Worm (Caenorhabditis elegans): ENCODE measurements around the gene T14G8.3.

The T14G8.3 gene

DNA sequence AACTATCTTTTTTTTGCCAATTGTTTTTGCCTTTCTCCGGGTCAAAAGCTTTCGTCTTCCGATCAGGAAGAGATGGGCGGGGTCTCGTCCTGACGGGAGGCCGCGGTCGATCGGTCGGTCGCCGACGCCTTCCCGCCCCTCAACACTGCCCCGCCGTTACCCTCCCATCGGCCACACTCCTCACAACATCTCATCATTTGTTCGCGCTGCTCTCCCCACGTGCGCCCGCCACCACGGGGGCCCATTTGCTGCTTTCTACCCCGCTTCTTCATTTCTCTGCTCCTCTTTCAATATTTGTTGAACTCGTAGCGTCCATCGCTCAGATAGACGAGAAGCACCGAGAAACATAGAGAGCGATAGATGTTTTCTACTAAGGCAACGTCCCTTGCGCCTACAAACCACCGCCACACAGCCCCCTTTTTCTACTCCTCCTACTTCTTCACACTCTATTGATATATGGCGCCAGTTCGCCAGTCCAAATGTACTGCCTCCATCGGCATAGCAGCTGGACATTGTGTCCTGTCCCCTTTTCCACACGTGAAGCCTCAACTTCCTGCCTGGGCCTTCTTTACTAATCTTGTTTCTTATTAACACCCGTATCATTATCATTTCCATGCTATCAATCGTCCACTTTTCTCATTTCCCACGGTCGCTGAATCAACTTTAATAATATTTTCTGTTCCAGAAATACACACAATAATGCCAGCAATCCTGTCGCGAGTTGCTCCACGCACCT lies 15.9 kb downstream of the T14G8.3 start, which contains the start of gene bcat-1 (continued):
- TF ChIP-seq ceh-82 (tag; optimal IDR thresholded peaks at IDR 0.05) (peak; percentile 9 to 62 (median 61)), lin-15B (tag; optimal IDR thresholded peaks at IDR 0.05) (no peak), lin-14 (GFP tag; optimal IDR thresholded peaks at IDR 0.05) (peak; percentile 95), jun-1 (tag; optimal IDR thresholded peaks at IDR 0.05) (peak; percentile 56), grh-1 (GFP tag; IDR thresholded peaks at IDR 0.05) (no peak), sox-4 (tag; optimal IDR thresholded peaks at IDR 0.05) (peak; percentile 25), ets-5 (GFP tag; IDR thresholded peaks at IDR 0.05) (no peak), ceh-8 (GFP tag; optimal IDR thresholded peaks at IDR 0.05) (peak; percentile 42), nhr-90 (tag; optimal IDR thresholded peaks at IDR 0.05; ENCODE audit: poor library complexity) (peak; percentile 40), nhr-20 (tag; optimal IDR thresholded peaks at IDR 0.05) (peak; percentile 71), pag-3 (tag; optimal IDR thresholded peaks at IDR 0.05; ENCODE audit: borderline replicate concordance, insufficient read depth) (no peak), unc-98 (GFP tag; IDR thresholded peaks at IDR 0.05) (no peak), tbx-2 (tag; optimal IDR thresholded peaks at IDR 0.05) (peak; percentile 77), lin-13 (GFP tag; optimal IDR thresholded peaks at IDR 0.05) (no peak), aly-2 (tag; optimal IDR thresholded peaks at IDR 0.05) (no peak), fos-1 (tag; optimal IDR thresholded peaks at IDR 0.05) (no peak), nhr-71 (tag; optimal IDR thresholded peaks at IDR 0.05) (peak; percentile 90), egl-13 (tag; optimal IDR thresholded peaks at IDR 0.05) (peak; percentile 62), mab-9 (GFP tag; IDR thresholded peaks at IDR 0.05) (0 out of 2 replicates have a peak, but pooled peaks have one; percentile 6), unc-30 (tag; optimal IDR thresholded peaks at IDR 0.05) (no peak), swsn-7 (tag; optimal IDR thresholded peaks at IDR 0.05) (peak; percentile 68), lsy-2 (tag; optimal IDR thresholded peaks at IDR 0.05) (peak; percentile 55 to 56), zag-1 (tag; optimal IDR thresholded peaks at IDR 0.05) (no peak), dsc-1 (tag; optimal IDR thresholded peaks at IDR 0.05) (peak; percentile 55), nhr-19 (GFP tag; conservative IDR thresholded peaks at IDR 0.05) (peak; percentile 75), alr-1 (tag; optimal IDR thresholded peaks at IDR 0.05; ENCODE audit: borderline replicate concordance) (no peak), egl-27 (tag; optimal IDR thresholded peaks at IDR 0.05) (no peak), efl-1 (optimal IDR thresholded peaks at IDR 0.05) (peak; percentile 17 to 35), efl-1 (GFP tag; optimal IDR thresholded peaks at IDR 0.05 in 1 of 2) (no peak), zip-4 (GFP tag; optimal IDR thresholded peaks at IDR 0.05) (peak; percentile 35), nhr-237 (tag; optimal IDR thresholded peaks at IDR 0.05) (no peak), lin-39 (tag; optimal IDR thresholded peaks at IDR 0.05) (no peak), fkh-4 (tag; optimal IDR thresholded peaks at IDR 0.05; ENCODE audit: borderline replicate concordance) (no peak), ztf-11 (tag; optimal IDR thresholded peaks at IDR 0.05) (peak in 1 of 2 experiments; percentile 55), fkh-8 (tag; optimal IDR thresholded peaks at IDR 0.05) (peak; percentile 89), dpl-1 (GFP tag; optimal IDR thresholded peaks at IDR 0.05) (no peak), nhr-12 (tag; optimal IDR thresholded peaks at IDR 0.05) (no peak), skn-1 (tag; optimal IDR thresholded peaks at IDR 0.05) (peak; percentile 62)

- peak; percentile 80 for TF ChIP-seq lin-14 (GFP tag; optimal IDR thresholded peaks at IDR 0.05)
- TF ChIP-seq swsn-7 (tag; optimal IDR thresholded peaks at IDR 0.05): peak; percentile 17
- TF ChIP-seq blmp-1 (tag; optimal IDR thresholded peaks at IDR 0.05): peak; percentile 39
- TF ChIP-seq pag-3 (tag; optimal IDR thresholded peaks at IDR 0.05; ENCODE audit: borderline replicate concordance, insufficient read depth): peak; percentile 84
- TF ChIP-seq tlp-1 (tag; optimal IDR thresholded peaks at IDR 0.05): no peak
- peak in 1 of 6 experiments; percentile 23 for TF ChIP-seq elt-3 (tag; optimal IDR thresholded peaks at IDR 0.05)
- TF ChIP-seq rnt-1 (tag; optimal IDR thresholded peaks at IDR 0.05): peak; percentile 85
- TF ChIP-seq fos-1 (tag; optimal IDR thresholded peaks at IDR 0.05): no peak
- TF ChIP-seq elt-2 (tag; optimal IDR thresholded peaks at IDR 0.05): no peak
- peak; percentile 19 for TF ChIP-seq lin-13 (GFP tag; optimal IDR thresholded peaks at IDR 0.05)
- TF ChIP-seq nhr-85 (tag): peak; percentile 44
- peak; percentile 32 for TF ChIP-seq xbp-1 (tag; optimal IDR thresholded peaks at IDR 0.05)
- TF ChIP-seq mdl-1 (tag; optimal IDR thresholded peaks at IDR 0.05): peak in 1 of 2 experiments; percentile 63
- no peak for TF ChIP-seq hlh-4 (tag; optimal IDR thresholded peaks at IDR 0.05)
- TF ChIP-seq mef-2 (tag; optimal IDR thresholded peaks at IDR 0.05): peak; percentile 55
- TF ChIP-seq unc-98 (GFP tag; IDR thresholded peaks at IDR 0.05): peak; percentile 39; the same call in 1 of the 2 replicates
- TF ChIP-seq egl-13 (tag; optimal IDR thresholded peaks at IDR 0.05): no peak
- TF ChIP-seq ztf-4 (tag; optimal IDR thresholded peaks at IDR 0.05): peak; percentile 24
- TF ChIP-seq nhr-19 (GFP tag; conservative IDR thresholded peaks at IDR 0.05): peak; percentile 60
- peak; percentile 32 for TF ChIP-seq nhr-11 (tag; optimal IDR thresholded peaks at IDR 0.05)
- peak; percentile 40 for TF ChIP-seq nhr-47 (tag; optimal IDR thresholded peaks at IDR 0.05)
Observed at ce11 chrX:12877930-12878329, 16.9 kb downstream of the T14G8.3 start.

Measured in whole organism, L1 larva.